Worm (Caenorhabditis elegans) whole organism, L2 larva: Measurements from ENCODE around the gene R08E3.3.

ENCODE experiments used
- ceh-82 ChIP-seq: fragments of 150-350 bp; optimal IDR thresholded peaks from 2 replicates; lab custom pipeline; 2014; ENCODE audit warnings: missing biosample characterization, missing genetic modification characterization
- elt-1 ChIP-seq: fragments of 150-350 bp; optimal IDR thresholded peaks from 2 replicates; lab custom pipeline; 2014; ENCODE audit warnings: missing biosample characterization, missing genetic modification characterization
- nhr-237 ChIP-seq: fragments of 150-350 bp; optimal IDR thresholded peaks from 2 replicates; lab custom pipeline; 2014; ENCODE audit warnings: missing biosample characterization, missing genetic modification characterization
- nhr-77 ChIP-seq: fragments of 150-350 bp; optimal IDR thresholded peaks from 2 replicates; lab custom pipeline; 2014; ENCODE audit warnings: missing biosample characterization, missing genetic modification characterization

DNA sequence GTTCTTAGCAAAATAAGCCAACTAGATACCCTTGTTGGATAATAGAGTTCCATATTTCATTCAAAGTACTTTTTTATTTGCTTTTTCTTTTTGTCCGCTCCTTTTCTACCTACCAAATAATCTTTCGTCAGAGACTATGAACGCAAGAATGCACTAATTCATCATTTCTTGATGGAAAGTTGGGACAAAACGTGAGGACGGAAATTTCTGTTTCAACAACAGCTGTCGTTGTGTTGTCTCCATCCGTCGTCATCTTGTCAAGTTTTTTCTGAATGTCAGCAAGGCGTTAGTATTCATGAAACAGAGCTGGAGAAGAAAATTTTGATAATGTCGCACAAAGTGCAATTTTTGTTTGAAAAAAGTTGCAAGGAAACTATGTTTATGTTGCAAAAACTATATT lies 33.6 kb upstream of the R08E3.3 start:
- TF ChIP-seq elt-1 (tag; lab: Kevin White, UChicago): no peak
- no peak for TF ChIP-seq ceh-82 (tag; lab: Kevin White, UChicago)
- TF ChIP-seq nhr-77 (tag; lab: Kevin White, UChicago): no peak
- no peak for TF ChIP-seq nhr-237 (tag; lab: Kevin White, UChicago)
